Worm (Caenorhabditis elegans) whole organism, L4/young adult: ENCODE measurements around the gene Y48C3A.5.

Experiments used
- dao-5 ChIP-seq: sonication (generic microtip); optimal IDR thresholded peaks from 2 replicates; lab custom pipeline; 2016; ENCODE audit warnings: missing genotype, missing genetic modification characterization, moderate library complexity, missing compliant biosample characterization
- him-1 ChIP-seq: sonication (generic microtip); optimal IDR thresholded peaks from 2 replicates; lab custom pipeline; 2016; ENCODE audit warnings: missing genotype, missing genetic modification reagents, missing genetic modification characterization, missing compliant biosample characterization

ce11 chrII:13230489-13231196 is 40.2 kb upstream of the Y48C3A.5 start:
- TF ChIP-seq dao-5 (tag; lab: Kevin White, UChicago) (no peak), him-1 (tag; lab: Kevin White, UChicago) (no peak)
